Fruit fly (Drosophila melanogaster) whole organism, embryonic: ENCODE results near the gene CG31559.

Experiments used
- Atf6 ChIP-seq: fragments of 200-800 bp; sonication (Bioruptor generic); IDR thresholded peaks from 2 replicates; pipeline ENCODE4 v1.3.6; 2022; ENCODE audit warnings: missing biosample characterization, missing genetic modification characterization
- Bteb2 ChIP-seq: fragments of 200-800 bp; sonication (Bioruptor generic); optimal IDR thresholded peaks from 2 replicates; lab custom pipeline; 2016; ENCODE audit warnings: missing biosample characterization, missing genetic modification characterization
- CG10565 ChIP-seq: fragments of 200-800 bp; sonication (Bioruptor generic); optimal IDR thresholded peaks from 3 replicates; lab custom pipeline; 2016; ENCODE audit warnings: missing biosample characterization, mild to moderate bottlenecking, missing genetic modification characterization
- CG11504 ChIP-seq: fragments of 200-800 bp; sonication (Bioruptor generic); optimal IDR thresholded peaks from 3 replicates; lab custom pipeline; 2019; ENCODE audit warnings: missing biosample characterization, mild to moderate bottlenecking, missing genetic modification characterization, moderate library complexity
- CG12236 ChIP-seq: fragments of 200-800 bp; sonication (Bioruptor generic); optimal IDR thresholded peaks from 2 replicates; lab custom pipeline; 2016; ENCODE audit warnings: missing biosample characterization, missing genetic modification characterization
- CG13624 ChIP-seq: fragments of 200-800 bp; sonication (Bioruptor generic); optimal IDR thresholded peaks from 2 replicates; lab custom pipeline; 2016; ENCODE audit warnings: missing biosample characterization, missing genetic modification characterization
- CG14441 ChIP-seq: fragments of 200-800 bp; sonication (Bioruptor generic); IDR thresholded peaks from 2 replicates; pipeline ENCODE4 v1.3.6; 2022; ENCODE audit warnings: missing biosample characterization, missing genetic modification characterization
- CG15479 ChIP-seq: fragments of 200-800 bp; sonication (Bioruptor generic); optimal IDR thresholded peaks from 3 replicates; lab custom pipeline; 2019; ENCODE audit warnings: missing biosample characterization, mild to moderate bottlenecking, missing genetic modification characterization, moderate library complexity
- CG1603 ChIP-seq: fragments of 200-800 bp; sonication (Bioruptor generic); optimal IDR thresholded peaks from 2 replicates; lab custom pipeline; 2019; ENCODE audit warnings: missing biosample characterization, mild to moderate bottlenecking, missing genetic modification characterization, moderate library complexity
- CG16863 ChIP-seq: fragments of 200-800 bp; sonication (Bioruptor generic); optimal IDR thresholded peaks from 3 replicates; lab custom pipeline; 2016; ENCODE audit warnings: missing biosample characterization, missing genetic modification characterization
- CG18599 ChIP-seq: fragments of 200-800 bp; sonication (Bioruptor generic); optimal IDR thresholded peaks from 3 replicates; lab custom pipeline; 2017; ENCODE audit warnings: missing biosample characterization, missing genetic modification characterization, mild to moderate bottlenecking, moderate library complexity, missing genetic modification reagents
- CG2712 ChIP-seq: fragments of 200-800 bp; optimal IDR thresholded peaks from 3 replicates; lab custom pipeline; 2019; ENCODE audit warnings: missing biosample characterization, mild to moderate bottlenecking, missing genetic modification characterization, moderate library complexity
- CG3726 ChIP-seq: fragments of 200-800 bp; sonication (Bioruptor generic); IDR thresholded peaks from 3 replicates; pipeline ENCODE4, ENCODE4 v1.3.6; 2022; ENCODE audit warnings: missing biosample characterization, missing genetic modification characterization
- CG5245 ChIP-seq: fragments of 200-800 bp; sonication (Bioruptor generic); optimal IDR thresholded peaks from 3 replicates; lab custom pipeline; 2016; ENCODE audit warnings: missing biosample characterization, missing genetic modification characterization
- CG6272 ChIP-seq: fragments of 200-800 bp; sonication (Bioruptor generic); IDR thresholded peaks from 2 replicates; pipeline ENCODE4 v1.3.6; 2022; ENCODE audit warnings: missing biosample characterization, missing genetic modification characterization
- CG7372 ChIP-seq: fragments of 200-800 bp; sonication (Bioruptor generic); IDR thresholded peaks from 2 replicates; pipeline ENCODE4 v1.3.6; 2022; ENCODE audit warnings: missing biosample characterization, missing genetic modification characterization
- CG7556 ChIP-seq: fragments of 200-800 bp; sonication (Bioruptor generic); optimal IDR thresholded peaks from 2 replicates; lab custom pipeline; 2017; ENCODE audit warnings: missing biosample characterization, mild to moderate bottlenecking, missing genetic modification characterization
- CG7786 ChIP-seq: fragments of 200-800 bp; sonication (Bioruptor generic); optimal IDR thresholded peaks from 2 replicates; lab custom pipeline; 2016; ENCODE audit warnings: missing biosample characterization, missing genetic modification characterization
- CG8089 ChIP-seq: fragments of 200-800 bp; sonication (Bioruptor generic); optimal IDR thresholded peaks from 3 replicates; lab custom pipeline; 2016; ENCODE audit warnings: missing biosample characterization, missing genetic modification characterization
- CG8478 ChIP-seq: fragments of >200 bp; optimal IDR thresholded peaks from 2 replicates; lab custom pipeline; 2018
- CG9727 ChIP-seq: fragments of 200-800 bp; sonication (Bioruptor generic); optimal IDR thresholded peaks from 3 replicates; lab custom pipeline; 2017; ENCODE audit warnings: missing biosample characterization, mild to moderate bottlenecking, missing genetic modification characterization
- CkIIα-i1 ChIP-seq: fragments of 200-800 bp; sonication (Bioruptor generic); IDR thresholded peaks from 2 replicates; pipeline ENCODE4 v1.3.6; 2022; ENCODE audit warnings: missing biosample characterization, missing genetic modification characterization
- D19B ChIP-seq: fragments of 200-800 bp; sonication (Bioruptor generic); optimal IDR thresholded peaks from 2 replicates; lab custom pipeline; 2017; ENCODE audit warnings: missing biosample characterization, mild to moderate bottlenecking, missing genetic modification characterization
- Dip3 ChIP-seq: fragments of 200-800 bp; sonication (Bioruptor generic); optimal IDR thresholded peaks from 3 replicates; lab custom pipeline; 2016; ENCODE audit warnings: missing biosample characterization, missing genetic modification characterization
- Eip74EF ChIP-seq, 2 experiments: fragments of 200-800 bp in 1 of 2; fragments of >200 bp in 1 of 2; sonication (Bioruptor generic) in 1 of 2; optimal IDR thresholded peaks; 2 replicates each; lab custom pipeline; 2017 to 2019; ENCODE audit warnings: missing biosample characterization in 2 of 2, missing genetic modification characterization in 2 of 2, mild to moderate bottlenecking in 1 of 2, moderate library complexity in 1 of 2
- H15 ChIP-seq: fragments of 200-800 bp; sonication (Bioruptor generic); IDR thresholded peaks from 3 replicates; pipeline ENCODE4 v1.3.6; 2022; ENCODE audit warnings: missing biosample characterization, missing genetic modification characterization
- HHEX ChIP-seq: fragments of 200-800 bp; sonication (Bioruptor generic); optimal IDR thresholded peaks from 3 replicates; lab custom pipeline; 2017; ENCODE audit warnings: missing biosample characterization, mild to moderate bottlenecking, missing genetic modification characterization, missing genetic modification reagents
- HLH54F ChIP-seq: fragments of 200-800 bp; sonication (Bioruptor generic); optimal IDR thresholded peaks from 3 replicates; lab custom pipeline; 2016; ENCODE audit warnings: missing biosample characterization, missing genetic modification characterization
- Hey ChIP-seq: fragments of 200-800 bp; sonication (Bioruptor generic); optimal IDR thresholded peaks from 3 replicates; lab custom pipeline; 2018; ENCODE audit warnings: missing biosample characterization, mild to moderate bottlenecking, missing genetic modification characterization
- HmgZ ChIP-seq: fragments of 200-800 bp; sonication (Bioruptor generic); optimal IDR thresholded peaks from 2 replicates; lab custom pipeline; 2018; ENCODE audit warnings: missing biosample characterization, mild to moderate bottlenecking, missing genetic modification characterization
- Hmx ChIP-seq: fragments of 200-800 bp; sonication (Bioruptor generic); optimal IDR thresholded peaks from 2 replicates; lab custom pipeline; 2016; ENCODE audit warnings: missing biosample characterization, missing genetic modification characterization
- Lhr ChIP-seq: fragments of 200-800 bp; sonication (Bioruptor generic); optimal IDR thresholded peaks from 3 replicates; lab custom pipeline; 2017; ENCODE audit warnings: mild to moderate bottlenecking, missing biosample characterization, missing genetic modification reagents, missing genetic modification characterization
- ase ChIP-seq: fragments of 200-800 bp; sonication (Bioruptor generic); IDR thresholded peaks from 3 replicates; pipeline ENCODE4 v1.3.6; 2022; ENCODE audit warnings: missing biosample characterization, missing genetic modification characterization
- chn ChIP-seq: fragments of 200-800 bp; sonication (Bioruptor generic); optimal IDR thresholded peaks from 2 replicates; lab custom pipeline; 2016; ENCODE audit warnings: missing biosample characterization, missing genetic modification characterization
- cwo ChIP-seq: fragments of 200-800 bp; sonication (Bioruptor generic); optimal IDR thresholded peaks from 3 replicates; lab custom pipeline; 2017; ENCODE audit warnings: missing biosample characterization, missing genetic modification characterization, mild to moderate bottlenecking, moderate library complexity, missing genetic modification reagents
- dmrt11E ChIP-seq: fragments of 200-800 bp; sonication (Bioruptor generic); optimal IDR thresholded peaks from 3 replicates; lab custom pipeline; 2018; ENCODE audit warnings: missing biosample characterization, mild to moderate bottlenecking, missing genetic modification characterization, moderate library complexity
- fd64A ChIP-seq: fragments of 200-800 bp; sonication (Bioruptor generic); optimal IDR thresholded peaks from 3 replicates; lab custom pipeline; 2018; ENCODE audit warnings: missing biosample characterization, mild to moderate bottlenecking, missing genetic modification characterization
- fru ChIP-seq: fragments of >200 bp; optimal IDR thresholded peaks from 2 replicates; lab custom pipeline; 2017
- gce ChIP-seq: fragments of 200-800 bp; sonication (Bioruptor generic); IDR thresholded peaks from 3 replicates; pipeline ENCODE4 v1.3.6; 2022; ENCODE audit warnings: missing biosample characterization, missing genetic modification characterization
- jumu ChIP-seq: fragments of 200-800 bp; sonication (Bioruptor generic); optimal IDR thresholded peaks from 3 replicates; lab custom pipeline; 2016; ENCODE audit warnings: missing biosample characterization, missing genetic modification characterization
- kah ChIP-seq: fragments of 200-800 bp; sonication (Bioruptor generic); optimal IDR thresholded peaks from 2 replicates; lab custom pipeline; 2018; ENCODE audit warnings: missing biosample characterization, mild to moderate bottlenecking, missing genetic modification characterization
- klu ChIP-seq: fragments of 200-800 bp; sonication (Bioruptor generic); IDR thresholded peaks from 2 replicates; pipeline ENCODE4 v1.3.6; 2022; ENCODE audit warnings: missing biosample characterization, missing genetic modification characterization
- knrl ChIP-seq: fragments of 200-800 bp; sonication (Bioruptor generic); IDR thresholded peaks from 3 replicates; pipeline ENCODE4 v1.3.6; 2022; ENCODE audit warnings: missing biosample characterization, missing genetic modification characterization; ENCODE audit not compliant: partially characterized antibody
- nmo ChIP-seq: fragments of 200-800 bp; sonication (Bioruptor generic); optimal IDR thresholded peaks from 2 replicates; lab custom pipeline; 2018; ENCODE audit warnings: missing biosample characterization, mild to moderate bottlenecking, missing genetic modification characterization, moderate library complexity
- nom ChIP-seq: fragments of 200-800 bp; sonication (Bioruptor generic); optimal IDR thresholded peaks from 2 replicates; lab custom pipeline; 2017; ENCODE audit warnings: missing biosample characterization, missing genetic modification characterization, mild to moderate bottlenecking, moderate library complexity, missing genetic modification reagents
- repo ChIP-seq: fragments of 200-800 bp; sonication (Bioruptor generic); optimal IDR thresholded peaks from 2 replicates; lab custom pipeline; 2016; ENCODE audit warnings: missing biosample characterization, missing genetic modification characterization
- sens ChIP-seq: fragments of 200-800 bp; sonication (Bioruptor generic); peaks from one replicate; lab custom pipeline; 2016; ENCODE audit warnings: missing biosample characterization, missing genetic modification characterization
- seq ChIP-seq: fragments of 200-800 bp; sonication (Bioruptor generic); IDR thresholded peaks from 2 replicates; pipeline ENCODE4 v1.3.6; 2022; ENCODE audit warnings: missing biosample characterization, missing genetic modification characterization
- so ChIP-seq: fragments of 200-800 bp; sonication (Bioruptor generic); IDR thresholded peaks from 3 replicates; pipeline ENCODE4 v1.3.6; 2022; ENCODE audit warnings: missing biosample characterization, missing genetic modification characterization
- stc ChIP-seq: fragments of 200-800 bp; sonication (Bioruptor generic); IDR thresholded peaks from 2 replicates; pipeline ENCODE4 v1.3.6; 2022; ENCODE audit warnings: missing biosample characterization, missing genetic modification characterization
- trh ChIP-seq: fragments of 200-800 bp; sonication (Bioruptor generic); optimal IDR thresholded peaks from 2 replicates; lab custom pipeline; 2016; ENCODE audit warnings: missing biosample characterization, missing genetic modification characterization
- ttk ChIP-seq: fragments of 200-800 bp; sonication (Bioruptor generic); IDR thresholded peaks from 2 replicates; pipeline ENCODE4 v2.1.2; 2022; ENCODE audit warnings: missing biosample characterization, missing genetic modification characterization
- wdn ChIP-seq: fragments of 200-800 bp; sonication (Bioruptor generic); IDR thresholded peaks from 2 replicates; pipeline ENCODE4 v1.3.6; 2022; ENCODE audit warnings: missing biosample characterization, missing genetic modification characterization

Gene CG31559

dm6 chr3R:6170737-6171136, 13.7 kb upstream of the CG31559 start (continued):
- no peak for TF ChIP-seq so
- TF ChIP-seq dmrt11E (tag; lab: Kevin White, UChicago), result no peak
- no peak for TF ChIP-seq gce (GFP tag; lab: Robert Waterston, UW)
- TF ChIP-seq CG1603 (tag; lab: Kevin White, UChicago), result peak; percentile 50
- peak; percentile 23 for TF ChIP-seq Dip3
- no peak for TF ChIP-seq ttk (GFP tag; lab: Robert Waterston, UW)
- peak; percentile 17 for TF ChIP-seq Bteb2 (GFP tag; lab: Kevin White, UChicago)
- no peak for TF ChIP-seq D19B (GFP tag; lab: Kevin White, UChicago)
- peak; percentile 49 for TF ChIP-seq sens (GFP tag; lab: Kevin White, UChicago)
- TF ChIP-seq CG10565 (GFP tag; lab: Kevin White, UChicago), result no peak
- TF ChIP-seq HLH54F, result peak; percentile 16
- no peak for TF ChIP-seq klu
- TF ChIP-seq CG6272 (GFP tag; lab: Robert Waterston, UW), result no peak; the same call in 1 of the 2 replicates
- TF ChIP-seq Atf6 (GFP tag; lab: Robert Waterston, UW), result no peak
- TF ChIP-seq cwo, result no peak
- no peak for TF ChIP-seq Hey (tag; lab: Kevin White, UChicago)
- TF ChIP-seq Hmx, result no peak
- no peak for TF ChIP-seq chn
- TF ChIP-seq knrl (GFP tag; lab: Robert Waterston, UW), result peak; percentile 78
- peak; percentile 19 for TF ChIP-seq nmo
- no peak for TF ChIP-seq stc
- peak; percentile 36 for TF ChIP-seq CG2712 (tag; lab: Kevin White, UChicago)
- no peak for TF ChIP-seq seq (GFP tag; lab: Robert Waterston, UW)
- TF ChIP-seq CG7556, result no peak
- 0 out of 2 replicates have a peak, but pooled peaks have one; percentile 8 for TF ChIP-seq CG14441 (GFP tag; lab: Robert Waterston, UW)
- TF ChIP-seq CG5245 (GFP tag; lab: Kevin White, UChicago), result no peak
- TF ChIP-seq CG7372 (GFP tag; lab: Robert Waterston, UW), result no peak
- TF ChIP-seq Eip74EF (GFP tag; optimal IDR thresholded peaks at IDR 0.05; lab: Kevin White, UChicago), result no peak
- no peak for TF ChIP-seq wdn (GFP tag; lab: Robert Waterston, UW)
- no peak for TF ChIP-seq CG12236 (GFP tag; lab: Kevin White, UChicago)
- TF ChIP-seq CG3726 (GFP tag; lab: Robert Waterston, UW), result no peak
- TF ChIP-seq H15 (GFP tag; lab: Robert Waterston, UW), result no peak
- peak; percentile 5 for TF ChIP-seq CG13624 (GFP tag; lab: Kevin White, UChicago)
- no peak for TF ChIP-seq CkIIα-i1 (GFP tag; lab: Robert Waterston, UW)
- TF ChIP-seq jumu, result no peak
- no peak for TF ChIP-seq fd64A (GFP tag; lab: Kevin White, UChicago)
- TF ChIP-seq CG7786 (GFP tag; lab: Kevin White, UChicago), result no peak
- no peak for TF ChIP-seq nom (GFP tag; lab: Kevin White, UChicago)
- no peak for TF ChIP-seq ase (GFP tag; lab: Robert Waterston, UW)
- no peak for TF ChIP-seq HHEX (GFP tag; lab: Kevin White, UChicago)
- TF ChIP-seq HmgZ (tag; lab: Kevin White, UChicago), result peak; percentile 73
- no peak for TF ChIP-seq kah (GFP tag; lab: Kevin White, UChicago)
- TF ChIP-seq fru (lab: Kevin White, UChicago), result no peak
- TF ChIP-seq CG11504 (tag; lab: Kevin White, UChicago), result no peak
- peak; percentile 84 for TF ChIP-seq CG8478 (lab: Kevin White, UChicago)
- TF ChIP-seq trh (GFP tag; lab: Kevin White, UChicago), result no peak
- TF ChIP-seq CG15479, result no peak
- TF ChIP-seq CG16863 (GFP tag; lab: Kevin White, UChicago), result no peak
- peak; percentile 80 for TF ChIP-seq Lhr (GFP tag; lab: Kevin White, UChicago)
- TF ChIP-seq CG9727, result no peak
- no peak for TF ChIP-seq CG8089 (GFP tag; lab: Kevin White, UChicago)
- no peak for TF ChIP-seq repo (GFP tag; lab: Kevin White, UChicago)
- TF ChIP-seq CG18599 (GFP tag; lab: Kevin White, UChicago), result no peak
